Worm (Caenorhabditis elegans) whole organism, mixed stage, embryonic: ENCODE data around the gene R144.13.

Experiments
- M03D4.4 ChIP-seq: sonication (generic microtip); optimal IDR thresholded peaks from 2 replicates; lab custom pipeline; 2017; ENCODE audit warnings: mild to moderate bottlenecking, missing genetic modification characterization, missing compliant biosample characterization
- bed-3 ChIP-seq: fragments of 200-800 bp; sonication (Bioruptor generic); optimal IDR thresholded peaks from 3 replicates; lab custom pipeline; 2018; ENCODE audit warnings: mild to moderate bottlenecking, missing genetic modification characterization, moderate library complexity, missing compliant biosample characterization
- blmp-1 ChIP-seq: fragments of 150-350 bp; optimal IDR thresholded peaks from 2 replicates; lab custom pipeline; 2014; ENCODE audit warnings: missing biosample characterization, missing genetic modification characterization
- ceh-43 ChIP-seq: fragments of 200-800 bp; sonication (Bioruptor generic); optimal IDR thresholded peaks from 2 replicates; lab custom pipeline; 2018; ENCODE audit warnings: mild to moderate bottlenecking, missing genetic modification characterization, moderate library complexity, missing compliant biosample characterization
- ceh-83 ChIP-seq: fragments of 200-800 bp; sonication (Bioruptor generic); optimal IDR thresholded peaks from 2 replicates; lab custom pipeline; 2018; ENCODE audit warnings: mild to moderate bottlenecking, missing genetic modification characterization, missing compliant biosample characterization
- ces-1 ChIP-seq: fragments of 150-350 bp; optimal IDR thresholded peaks from 2 replicates; lab custom pipeline; 2014; ENCODE audit warnings: missing biosample characterization, missing genetic modification reagents, missing genetic modification characterization
- cnd-1 ChIP-seq: fragments of 200-800 bp; sonication (Bioruptor generic); optimal IDR thresholded peaks from 2 replicates; lab custom pipeline; 2018; ENCODE audit warnings: mild to moderate bottlenecking, missing genetic modification characterization, missing compliant biosample characterization
- drap-1 ChIP-seq: fragments of 200-800 bp; sonication (Bioruptor generic); optimal IDR thresholded peaks from 3 replicates; lab custom pipeline; 2018; ENCODE audit warnings: mild to moderate bottlenecking, missing genetic modification characterization, missing compliant biosample characterization
- elt-3 ChIP-seq: fragments of 150-350 bp; optimal IDR thresholded peaks from 2 replicates; lab custom pipeline; 2014; ENCODE audit warnings: missing biosample characterization, missing genetic modification characterization
- flh-1 ChIP-seq: fragments of 200-800 bp; sonication (Bioruptor generic); optimal IDR thresholded peaks from 2 replicates; lab custom pipeline; 2018; ENCODE audit warnings: mild to moderate bottlenecking, missing genetic modification characterization, moderate library complexity, missing compliant biosample characterization
- ham-2 ChIP-seq: fragments of 200-800 bp; sonication (Bioruptor generic); optimal IDR thresholded peaks from 2 replicates; lab custom pipeline; 2018; ENCODE audit warnings: mild to moderate bottlenecking, missing genetic modification characterization, missing compliant biosample characterization
- hlh-1 ChIP-seq: fragments of 150-350 bp; optimal IDR thresholded peaks from 2 replicates; lab custom pipeline; 2014; ENCODE audit warnings: missing biosample characterization, missing genetic modification reagents, missing genetic modification characterization
- lin-13 ChIP-seq: fragments of 150-350 bp; optimal IDR thresholded peaks from 2 replicates; lab custom pipeline; 2014; ENCODE audit warnings: missing biosample characterization, missing genetic modification characterization
- lin-32 ChIP-seq: fragments of 200-800 bp; sonication (Bioruptor generic); optimal IDR thresholded peaks from 2 replicates; lab custom pipeline; 2018; ENCODE audit warnings: mild to moderate bottlenecking, missing genetic modification characterization, missing compliant biosample characterization
- lsy-2 ChIP-seq: fragments of 150-350 bp; optimal IDR thresholded peaks from 2 replicates; lab custom pipeline; 2014; ENCODE audit warnings: missing biosample characterization, missing genetic modification characterization
- mab-5 ChIP-seq: fragments of 150-350 bp; optimal IDR thresholded peaks from 2 replicates; lab custom pipeline; 2014; ENCODE audit warnings: missing biosample characterization, missing genetic modification characterization
- mep-1 ChIP-seq: fragments of 150-350 bp; optimal IDR thresholded peaks from 2 replicates; lab custom pipeline; 2017; ENCODE audit warnings: missing biosample characterization, missing genetic modification reagents, missing genetic modification characterization, inconsistent platforms
- mls-2 ChIP-seq: sonication (generic microtip); optimal IDR thresholded peaks from 2 replicates; lab custom pipeline; 2016; ENCODE audit warnings: mild to moderate bottlenecking, missing genetic modification characterization, moderate library complexity, missing compliant biosample characterization
- nhr-12 ChIP-seq: fragments of 150-350 bp; optimal IDR thresholded peaks from 2 replicates; lab custom pipeline; 2014; ENCODE audit warnings: missing biosample characterization, missing genetic modification characterization
- nhr-2 ChIP-seq: fragments of 150-350 bp; optimal IDR thresholded peaks from 2 replicates; lab custom pipeline; 2014; ENCODE audit warnings: missing biosample characterization, missing genetic modification characterization
- nhr-237 ChIP-seq: fragments of 150-350 bp; optimal IDR thresholded peaks from 2 replicates; lab custom pipeline; 2014; ENCODE audit warnings: missing biosample characterization, missing genetic modification characterization
- nhr-28 ChIP-seq: fragments of 150-350 bp; optimal IDR thresholded peaks from 2 replicates; lab custom pipeline; 2014; ENCODE audit warnings: missing biosample characterization, missing genetic modification characterization
- nhr-76 ChIP-seq: sonication (generic microtip); optimal IDR thresholded peaks from 2 replicates; lab custom pipeline; 2017; ENCODE audit warnings: missing biosample characterization, missing genetic modification characterization
- pha-4 ChIP-seq: fragments of 150-350 bp; optimal IDR thresholded peaks from 2 replicates; lab custom pipeline; 2018; ENCODE audit warnings: missing biosample characterization, missing genetic modification reagents, missing genetic modification characterization
- sem-2 ChIP-seq: fragments of 200-800 bp; sonication (Bioruptor generic); optimal IDR thresholded peaks from 2 replicates; lab custom pipeline; 2018; ENCODE audit warnings: mild to moderate bottlenecking, missing genetic modification characterization, missing compliant biosample characterization
- snpc-4 ChIP-seq: fragments of 150-350 bp; optimal IDR thresholded peaks from 2 replicates; lab custom pipeline; 2014; ENCODE audit warnings: missing biosample characterization, missing genetic modification characterization
- sptf-1 ChIP-seq: sonication (generic microtip); optimal IDR thresholded peaks from 2 replicates; lab custom pipeline; 2017; ENCODE audit warnings: mild to moderate bottlenecking, missing genetic modification characterization, moderate library complexity, missing compliant biosample characterization
- tbx-8 ChIP-seq: fragments of 200-800 bp; sonication (Bioruptor generic); optimal IDR thresholded peaks from 2 replicates; lab custom pipeline; 2018; ENCODE audit warnings: mild to moderate bottlenecking, missing genetic modification characterization, moderate library complexity, missing compliant biosample characterization
- unc-120 ChIP-seq: sonication (generic microtip); optimal IDR thresholded peaks from 2 replicates; lab custom pipeline; 2017; ENCODE audit warnings: missing genetic modification characterization, missing compliant biosample characterization; ENCODE audit not compliant: poor library complexity, severe bottlenecking
- unc-39 ChIP-seq: fragments of 150-350 bp; optimal IDR thresholded peaks from 2 replicates; lab custom pipeline; 2014; ENCODE audit warnings: missing biosample characterization, missing genetic modification characterization
- unc-62 ChIP-seq: fragments of 150-350 bp; optimal IDR thresholded peaks from 2 replicates; lab custom pipeline; 2014; ENCODE audit warnings: missing biosample characterization, missing genetic modification reagents, missing genetic modification characterization
- zip-8 ChIP-seq: fragments of 150-350 bp; optimal IDR thresholded peaks from 2 replicates; lab custom pipeline; 2014; ENCODE audit warnings: missing biosample characterization, missing genetic modification characterization
- ztf-11 ChIP-seq: fragments of 150-350 bp; optimal IDR thresholded peaks from 2 replicates; lab custom pipeline; 2014; ENCODE audit warnings: missing biosample characterization, missing genetic modification characterization

Gene R144.13

ce11 chrIII:5025136-5025629 lies 2.1 kb downstream of the R144.13 start:
- TF ChIP-seq ham-2 (no peak), snpc-4 (tag; lab: Kevin White, UChicago) (no peak), zip-8 (no peak), hlh-1 (tag; lab: Kevin White, UChicago) (no peak), cnd-1 (tag; lab: Kevin White, UChicago) (no peak), ceh-83 (GFP tag; lab: Kevin White, UChicago) (no peak), lin-32 (GFP tag; lab: Kevin White, UChicago) (no peak), M03D4.4 (no peak), ztf-11 (tag; lab: Kevin White, UChicago) (no peak), drap-1 (GFP tag; lab: Kevin White, UChicago) (no peak), unc-39 (no peak)
- TF ChIP-seq, all 35 proteins: peak for 0

DNA sequence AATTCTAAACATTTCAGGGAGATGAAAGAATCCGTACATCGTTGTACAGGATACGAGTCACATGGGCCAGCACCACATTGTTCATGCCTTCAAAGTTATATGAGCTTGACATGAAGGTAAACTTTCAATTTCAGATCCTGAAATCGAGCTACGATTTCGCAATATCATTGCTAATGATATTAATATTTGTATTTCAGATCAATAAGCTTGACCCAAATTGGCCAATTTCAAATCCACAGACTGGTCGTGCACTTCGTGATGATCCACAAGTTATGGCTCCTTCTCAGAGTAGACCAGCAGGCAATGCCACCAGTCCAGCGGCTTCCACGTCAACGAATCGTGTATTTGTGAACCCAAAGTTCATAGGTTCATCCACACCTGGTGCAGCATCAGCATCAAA lies 3.3 kb downstream of the R144.13 start:
- no peak for TF ChIP-seq ceh-83 (GFP tag; lab: Kevin White, UChicago)
- no peak for TF ChIP-seq elt-3 (tag; lab: Kevin White, UChicago)
- no peak for TF ChIP-seq flh-1
- TF ChIP-seq nhr-12 (tag; lab: Kevin White, UChicago) = no peak
- TF ChIP-seq nhr-76 (tag; lab: Kevin White, UChicago) = no peak
- TF ChIP-seq mep-1 = no peak
- no peak for TF ChIP-seq ces-1 (GFP tag; lab: Kevin White, UChicago)
- TF ChIP-seq cnd-1 (tag; lab: Kevin White, UChicago) = no peak
- TF ChIP-seq nhr-237 (tag; lab: Kevin White, UChicago) = no peak
- TF ChIP-seq ztf-11 (tag; lab: Kevin White, UChicago) = no peak
- no peak for TF ChIP-seq blmp-1
- no peak for TF ChIP-seq nhr-28
- TF ChIP-seq snpc-4 (tag; lab: Kevin White, UChicago) = no peak
- TF ChIP-seq mab-5 = no peak
- TF ChIP-seq tbx-8 = no peak
- no peak for TF ChIP-seq sem-2 (GFP tag; lab: Kevin White, UChicago)
- no peak for TF ChIP-seq lin-13 (tag; lab: Kevin White, UChicago)
- no peak for TF ChIP-seq lsy-2 (tag; lab: Kevin White, UChicago)

DNA sequence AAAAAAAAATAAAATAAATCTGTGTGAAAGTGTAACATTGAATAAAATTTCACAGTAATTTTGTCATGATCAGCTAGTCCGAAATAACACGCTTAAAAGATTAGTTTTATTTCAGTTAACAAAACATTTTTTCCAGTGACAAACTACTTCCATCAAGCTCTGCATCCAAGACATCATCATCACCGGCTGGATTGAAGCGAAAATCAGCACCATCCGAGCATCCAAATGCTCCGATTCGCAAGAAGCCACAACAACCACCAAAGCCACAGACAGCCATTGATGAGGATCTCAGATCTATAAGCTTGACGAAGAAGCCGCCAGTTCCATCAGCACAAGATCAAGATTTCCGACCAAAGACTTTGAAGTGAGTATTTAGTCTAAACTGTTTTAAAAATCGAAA lies 4.2 kb downstream of the R144.13 start:
- TF ChIP-seq elt-3 (tag; lab: Kevin White, UChicago) (no peak), tbx-8 (peak; percentile 13), sptf-1 (tag; lab: Kevin White, UChicago) (peak; percentile 51), M03D4.4 (peak; percentile 37), ceh-83 (GFP tag; lab: Kevin White, UChicago) (peak; percentile 49), mab-5 (no peak), mls-2 (peak; percentile 8)

DNA sequence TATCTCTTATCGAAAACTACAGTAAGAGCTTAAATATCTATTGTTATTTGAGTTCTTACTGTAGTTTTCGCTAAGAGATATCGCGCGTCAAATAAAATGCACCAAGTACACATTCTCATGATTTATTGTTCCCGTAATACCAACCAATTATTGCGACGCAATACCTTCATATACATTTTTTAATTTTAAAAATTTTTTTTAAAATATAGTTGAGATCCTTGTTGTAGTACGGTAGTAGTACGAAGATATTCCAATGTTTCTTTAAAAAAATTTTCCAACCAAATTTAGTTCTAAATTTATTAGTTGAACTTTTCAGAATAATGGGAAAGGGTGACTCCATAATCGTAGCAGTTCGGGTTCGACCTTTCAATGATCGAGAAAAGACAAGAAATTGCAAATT lies 7.6 kb downstream of the R144.13 start, which contains the start of gene klp-6:
Gene klp-6, plus strand, starts transcription at position 301 of the 400 bp plus-strand sequence.
- TF ChIP-seq elt-3 (tag; lab: Kevin White, UChicago) = no peak

ce11 chrIII:5031375-5031836 lies 8.3 kb downstream of the R144.13 start:
- TF ChIP-seq mls-2 (peak; percentile 96), nhr-12 (tag; lab: Kevin White, UChicago) (peak; percentile 18), ztf-11 (tag; lab: Kevin White, UChicago) (peak; percentile 70), nhr-2 (tag; lab: Kevin White, UChicago) (peak; percentile 78), unc-39 (peak; percentile 1), sem-2 (GFP tag; lab: Kevin White, UChicago) (peak; percentile 82), unc-62 (GFP tag; lab: Kevin White, UChicago) (peak; percentile 44), elt-3 (tag; lab: Kevin White, UChicago) (peak; percentile 28), bed-3 (peak; percentile 81), nhr-237 (tag; lab: Kevin White, UChicago) (peak; percentile 64), drap-1 (GFP tag; lab: Kevin White, UChicago) (peak; percentile 91), lin-32 (GFP tag; lab: Kevin White, UChicago) (peak; percentile 77), M03D4.4 (peak; percentile 91), lsy-2 (tag; lab: Kevin White, UChicago) (peak; percentile 63), tbx-8 (peak; percentile 66), cnd-1 (tag; lab: Kevin White, UChicago) (peak; percentile 89), unc-120 (peak; percentile 84), sptf-1 (tag; lab: Kevin White, UChicago) (peak; percentile 94), flh-1 (peak; percentile 72), ceh-43 (GFP tag; lab: Kevin White, UChicago) (peak; percentile 90), mep-1 (peak; percentile 70), ceh-83 (GFP tag; lab: Kevin White, UChicago) (peak; percentile 91), pha-4 (tag; lab: Kevin White, UChicago) (peak; percentile 39), ham-2 (peak; percentile 93)
